Fruit fly (Drosophila melanogaster): ENCODE results near the gene CG42371.

The CG42371 gene

dm6 chr2L:2196590-2197474 is 20.2 kb downstream of the CG42371 start (continued):
- TF ChIP-seq phol (tag; optimal IDR thresholded peaks at IDR 0.05) (peak; percentile 54), sens-2 (GFP tag; IDR thresholded peaks at IDR 0.05) (no peak), pb (GFP tag; optimal IDR thresholded peaks at IDR 0.05) (peak; percentile 53), CG43689 (GFP tag; IDR thresholded peaks at IDR 0.05) (no peak), wdn (GFP tag; IDR thresholded peaks at IDR 0.05) (no peak), chn (GFP tag; optimal IDR thresholded peaks at IDR 0.05) (peak; percentile 69), dysf (GFP tag; IDR thresholded peaks at IDR 0.05) (no peak), CG4282 (GFP tag; optimal IDR thresholded peaks at IDR 0.05) (peak; percentile 70), Opbp (GFP tag; IDR thresholded peaks at IDR 0.05; ENCODE audit: partially characterized antibody) (no peak), ranshi (GFP tag; IDR thresholded peaks at IDR 0.05) (no peak), sna (GFP tag; IDR thresholded peaks at IDR 0.05; ENCODE audit: partially characterized antibody) (no peak), CG30403 (GFP tag; optimal IDR thresholded peaks at IDR 0.05) (peak; percentile 74), ab (GFP tag; optimal IDR thresholded peaks at IDR 0.05) (peak; percentile 61), CG17359 (tag; optimal IDR thresholded peaks at IDR 0.05) (peak; percentile 44), CG14050 (GFP tag; IDR thresholded peaks at IDR 0.05) (no peak), abd-A (tag; optimal IDR thresholded peaks at IDR 0.05) (peak; percentile 98), wek (GFP tag; optimal IDR thresholded peaks at IDR 0.05) (peak; percentile 46), Nf-YC (tag; optimal IDR thresholded peaks at IDR 0.05) (peak; percentile 87), ash1 (GFP tag; optimal IDR thresholded peaks at IDR 0.05) (peak; percentile 5), CG16815 (GFP tag; optimal IDR thresholded peaks at IDR 0.05) (peak; percentile 50), CG16813 (GFP tag; IDR thresholded peaks at IDR 0.05; ENCODE audit: partially characterized antibody) (no peak), Poxn (GFP tag; IDR thresholded peaks at IDR 0.05) (no peak), CG5180 (GFP tag; optimal IDR thresholded peaks at IDR 0.05) (peak; percentile 96), az2 (GFP tag; optimal IDR thresholded peaks at IDR 0.05) (peak; percentile 39), zfh2 (GFP tag; optimal IDR thresholded peaks at IDR 0.05) (peak; percentile 18), crc (GFP tag; optimal IDR thresholded peaks at IDR 0.05) (no peak), Sin3A (optimal IDR thresholded peaks at IDR 0.05) (no peak), CG1024 (GFP tag; IDR thresholded peaks at IDR 0.05) (no peak), CG17802 (tag; optimal IDR thresholded peaks at IDR 0.05) (no peak), pzg (GFP tag; optimal IDR thresholded peaks at IDR 0.05) (peak; percentile 18), eve (GFP tag; optimal IDR thresholded peaks at IDR 0.05) (no peak), maf-S (GFP tag; optimal IDR thresholded peaks at IDR 0.05) (no peak), vvl (GFP tag; IDR thresholded peaks at IDR 0.05) (no peak), CG3281 (GFP tag; optimal IDR thresholded peaks at IDR 0.05) (peak; percentile 72), cas (GFP tag; IDR thresholded peaks at IDR 0.05) (no peak), CG10274 (GFP tag; optimal IDR thresholded peaks at IDR 0.05) (no peak), CG34376 (GFP tag; optimal IDR thresholded peaks at IDR 0.05) (peak; percentile 98), GATAe (GFP tag; conservative IDR thresholded peaks at IDR 0.05) (no peak), CG9215 (GFP tag; IDR thresholded peaks at IDR 0.05) (no peak), rib (GFP tag; IDR thresholded peaks at IDR 0.05) (no peak), CG6254 (GFP tag; optimal IDR thresholded peaks at IDR 0.05) (peak; percentile 70), ara (GFP tag; IDR thresholded peaks at IDR 0.05) (no peak), br (optimal IDR thresholded peaks at IDR 0.05) (no peak), Stat92E (GFP tag; optimal IDR thresholded peaks at IDR 0.05) (peak in 1 of 3 experiments; percentile 97), da (GFP tag; optimal IDR thresholded peaks at IDR 0.05) (peak; percentile 10), NfI (GFP tag; optimal IDR thresholded peaks at IDR 0.05) (peak; percentile 54), Elba2 (GFP tag; optimal IDR thresholded peaks at IDR 0.05) (no peak), Asciz (GFP tag; optimal IDR thresholded peaks at IDR 0.05) (peak; percentile 11), CG3847 (GFP tag; IDR thresholded peaks at IDR 0.05) (no peak), knrl (GFP tag; IDR thresholded peaks at IDR 0.05; ENCODE audit: partially characterized antibody) (no peak)

Measured in whole organism, embryonic.